Worm (Caenorhabditis elegans) whole organism, midembryonic: ENCODE measurements around the gene his-31.

Source experiments
- T22C8.4 ChIP-seq: fragments of 200-800 bp; sonication (Bioruptor generic); IDR thresholded peaks from 2 replicates; pipeline ENCODE4 v1.3.6; 2022; ENCODE audit warnings: missing genetic modification characterization, missing compliant biosample characterization
- cog-1 ChIP-seq: sonication (generic microtip); optimal IDR thresholded peaks from 2 replicates; lab custom pipeline; 2016; ENCODE audit warnings: missing genetic modification characterization, missing compliant biosample characterization
- flt-1 ChIP-seq: fragments of 200-800 bp; sonication (Bioruptor generic); IDR thresholded peaks from 2 replicates; pipeline ENCODE4 v1.3.6; 2022; ENCODE audit warnings: missing genetic modification characterization, missing compliant biosample characterization
- klf-2 ChIP-seq: fragments of 200-800 bp; sonication (Bioruptor generic); conservative IDR thresholded peaks from 2 replicates; pipeline ENCODE4 v1.3.6; 2022; ENCODE audit warnings: missing genetic modification reagents, missing genetic modification characterization, missing compliant biosample characterization
- med-1 ChIP-seq: sonication (generic microtip); optimal IDR thresholded peaks from 2 replicates; lab custom pipeline; 2017; ENCODE audit warnings: missing genetic modification characterization, mild to moderate bottlenecking, missing compliant biosample characterization, antibody characterized with exemption, missing genetic modification reagents; ENCODE audit not compliant: insufficient read depth
- ref-1 ChIP-seq: fragments of 200-800 bp; sonication (Bioruptor generic); conservative IDR thresholded peaks from 2 replicates; pipeline ENCODE4 v1.3.6; 2022; ENCODE audit warnings: missing genetic modification reagents, missing genetic modification characterization, missing compliant biosample characterization
- tab-1 ChIP-seq: fragments of 200-800 bp; sonication (Bioruptor generic); IDR thresholded peaks from 2 replicates; pipeline ENCODE4 v1.3.6; 2022; ENCODE audit warnings: missing genetic modification characterization, missing compliant biosample characterization
- ztf-23 ChIP-seq: fragments of 200-800 bp; sonication (Bioruptor generic); IDR thresholded peaks from 2 replicates; pipeline ENCODE4 v1.3.6; 2022; ENCODE audit warnings: missing genetic modification reagents, missing genetic modification characterization, missing compliant biosample characterization
- ztf-29 ChIP-seq: fragments of 200-800 bp; sonication (Bioruptor generic); IDR thresholded peaks from 2 replicates; pipeline ENCODE4 v1.3.6; 2022; ENCODE audit warnings: missing genetic modification reagents, missing genetic modification characterization, missing compliant biosample characterization

his-31 gene

DNA sequence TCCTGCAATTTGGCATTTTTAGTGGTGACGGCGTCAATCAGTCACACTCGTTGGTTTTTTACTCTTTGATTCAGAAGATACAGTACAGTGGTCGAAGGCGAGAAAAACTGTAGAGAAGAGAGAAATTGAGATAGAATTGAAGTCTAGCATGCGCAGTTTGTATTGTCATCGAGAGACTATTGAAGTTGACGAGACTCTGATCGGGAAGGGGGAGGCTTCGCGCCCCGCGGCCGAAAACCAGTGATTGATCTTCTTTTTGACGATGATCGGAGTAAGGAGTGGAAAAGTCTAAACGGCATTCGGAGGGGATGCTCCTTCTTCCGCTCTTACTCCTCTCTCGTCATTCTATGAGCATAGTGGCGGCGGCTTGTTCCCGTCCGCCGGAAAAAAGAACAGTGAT, 31.9 kb downstream of the his-31 start:
- TF ChIP-seq ztf-23 (GFP tag; lab: Robert Waterston, UW) (no peak), klf-2 (GFP tag; lab: Robert Waterston, UW) (no peak), ztf-29 (GFP tag; lab: Robert Waterston, UW) (no peak), tab-1 (GFP tag; lab: Robert Waterston, UW) (no peak), med-1 (no peak)

DNA sequence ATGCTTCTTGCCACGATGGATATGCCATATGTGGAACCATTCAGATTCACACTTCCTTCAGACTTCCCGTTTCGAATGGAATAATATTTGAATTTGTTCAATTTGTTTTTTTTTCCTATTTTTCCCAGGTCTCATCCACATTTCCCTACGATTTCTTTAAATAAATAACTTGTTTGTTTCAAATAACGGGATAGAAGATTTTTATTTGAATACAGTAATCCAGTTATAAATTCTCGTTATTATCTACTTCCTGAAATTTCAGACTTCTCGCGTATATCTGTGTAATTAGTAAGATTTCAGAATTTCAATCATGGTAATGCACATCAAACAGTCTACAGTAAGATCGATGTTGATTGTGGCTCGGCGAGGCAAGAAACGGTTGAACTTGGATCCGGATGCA, 33.3 kb downstream of the his-31 start, which contains the start of gene F35H10.5:
F35H10.5 (plus strand) TSS at position 301 of the 400 bp plus-strand sequence.
- no peak for TF ChIP-seq ztf-29 (GFP tag; lab: Robert Waterston, UW)

DNA sequence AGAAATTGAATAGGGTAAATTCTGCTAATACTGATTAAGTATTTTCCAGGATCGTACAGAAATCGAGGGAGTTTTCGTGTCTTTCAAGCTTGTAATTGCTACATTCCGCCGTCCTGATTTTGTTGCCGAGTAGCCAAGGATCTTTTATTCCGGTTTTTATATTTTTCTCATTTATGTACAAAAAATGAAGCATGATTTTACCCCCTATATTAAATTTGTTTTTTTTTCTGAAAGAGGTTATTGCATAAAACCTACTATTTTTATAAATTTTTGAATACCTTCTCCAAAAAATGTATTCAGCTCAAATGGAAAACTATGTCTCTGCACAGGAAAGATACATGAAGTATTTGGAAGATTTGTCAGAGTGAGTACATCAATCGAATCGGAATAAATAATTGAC, 34.1 kb downstream of the his-31 start, which contains the start of gene F35H10.6:
F35H10.6 (plus strand) TSS at position 301 of the 400 bp plus-strand sequence.
- no peak for TF ChIP-seq flt-1 (GFP tag; lab: Robert Waterston, UW)
- TF ChIP-seq cog-1 (tag; lab: Kevin White, UChicago): no peak
- no peak for TF ChIP-seq ztf-29 (GFP tag; lab: Robert Waterston, UW)
- no peak for TF ChIP-seq ref-1 (GFP tag; lab: Robert Waterston, UW)

DNA sequence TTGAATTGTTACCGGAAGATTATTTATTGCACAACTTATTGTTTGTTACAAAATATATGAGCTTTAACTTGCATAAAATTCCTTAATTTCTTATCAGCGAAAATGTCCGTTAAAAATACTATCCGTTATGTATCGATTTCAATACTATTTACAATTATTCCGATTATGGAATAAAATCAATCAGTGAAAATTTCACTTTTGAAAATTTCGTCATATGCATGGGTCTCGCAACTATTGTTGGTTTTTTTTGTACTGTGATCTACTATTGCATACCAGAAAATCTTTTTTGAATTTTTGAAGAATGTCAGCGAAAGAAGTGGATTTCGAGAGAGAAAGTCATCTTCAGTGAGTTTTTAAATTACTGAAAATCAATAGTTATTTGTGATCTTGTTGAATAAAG, 36.6 kb downstream of the his-31 start, which contains the start of gene nprl-3:
nprl-3 (plus strand) TSS at position 301 of the 400 bp plus-strand sequence.
- TF ChIP-seq flt-1 (GFP tag; lab: Robert Waterston, UW) (no peak), ref-1 (GFP tag; lab: Robert Waterston, UW) (no peak), ztf-23 (GFP tag; lab: Robert Waterston, UW) (no peak), ztf-29 (GFP tag; lab: Robert Waterston, UW) (no peak), cog-1 (tag; lab: Kevin White, UChicago) (no peak), klf-2 (GFP tag; lab: Robert Waterston, UW) (no peak), tab-1 (GFP tag; lab: Robert Waterston, UW) (no peak), med-1 (no peak), T22C8.4 (GFP tag; lab: Robert Waterston, UW) (no peak)

DNA sequence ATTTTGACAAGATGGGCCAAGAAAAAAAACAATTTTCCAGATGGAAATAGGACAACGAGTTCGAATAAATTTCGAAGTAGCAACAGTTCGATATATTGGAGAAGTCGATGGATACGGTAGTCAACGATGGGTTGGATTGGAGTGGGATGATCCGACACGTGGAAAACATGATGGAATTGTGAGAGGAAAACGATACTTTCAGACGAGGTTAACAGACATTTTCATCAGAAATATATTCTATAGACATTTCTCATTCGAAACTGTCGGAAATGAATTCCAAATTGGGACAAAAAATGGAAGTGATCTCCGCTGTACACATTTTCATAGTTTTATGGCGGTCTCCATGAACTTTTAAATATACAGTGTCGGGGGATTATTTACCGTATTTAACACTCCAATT, 39.1 kb downstream of the his-31 start, which contains the start of gene tbce-1:
tbce-1 (plus strand) TSS at position 41 of the 400 bp plus-strand sequence.
- no peak for TF ChIP-seq T22C8.4 (GFP tag; lab: Robert Waterston, UW)
- no peak for TF ChIP-seq flt-1 (GFP tag; lab: Robert Waterston, UW)
- TF ChIP-seq med-1: no peak
- TF ChIP-seq ztf-23 (GFP tag; lab: Robert Waterston, UW): no peak
- no peak for TF ChIP-seq tab-1 (GFP tag; lab: Robert Waterston, UW)
- no peak for TF ChIP-seq ref-1 (GFP tag; lab: Robert Waterston, UW)
- no peak for TF ChIP-seq ztf-29 (GFP tag; lab: Robert Waterston, UW)
- TF ChIP-seq cog-1 (tag; lab: Kevin White, UChicago): no peak
- TF ChIP-seq klf-2 (GFP tag; lab: Robert Waterston, UW): no peak

DNA sequence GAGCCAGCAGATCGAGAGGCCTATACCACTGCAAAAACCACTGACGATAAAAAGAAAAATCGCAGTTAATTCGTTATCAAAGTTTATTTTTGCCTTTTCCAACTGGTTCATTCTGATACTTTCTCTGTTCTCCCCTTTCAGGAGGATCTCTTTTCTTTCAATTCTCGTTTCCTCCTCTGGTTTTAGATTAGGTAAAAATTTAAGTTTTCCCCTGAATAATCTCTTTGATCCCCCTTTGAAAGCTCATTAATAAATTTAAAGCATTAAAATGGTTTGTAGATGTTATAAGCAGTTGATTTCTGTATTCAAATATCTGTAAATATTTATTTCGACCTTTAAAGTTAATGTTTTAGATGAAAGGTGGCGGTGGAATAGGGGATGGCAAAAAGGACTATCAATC, 42.6 kb downstream of the his-31 start, which contains the start of gene K07H8.2:
K07H8.2 (plus strand) TSS at position 301 of the 400 bp plus-strand sequence.
- TF ChIP-seq med-1 (no peak), ref-1 (GFP tag; lab: Robert Waterston, UW) (no peak), ztf-29 (GFP tag; lab: Robert Waterston, UW) (no peak), flt-1 (GFP tag; lab: Robert Waterston, UW) (no peak), cog-1 (tag; lab: Kevin White, UChicago) (no peak), T22C8.4 (GFP tag; lab: Robert Waterston, UW) (no peak), klf-2 (GFP tag; lab: Robert Waterston, UW) (no peak), ztf-23 (GFP tag; lab: Robert Waterston, UW) (no peak), tab-1 (GFP tag; lab: Robert Waterston, UW) (no peak)

DNA sequence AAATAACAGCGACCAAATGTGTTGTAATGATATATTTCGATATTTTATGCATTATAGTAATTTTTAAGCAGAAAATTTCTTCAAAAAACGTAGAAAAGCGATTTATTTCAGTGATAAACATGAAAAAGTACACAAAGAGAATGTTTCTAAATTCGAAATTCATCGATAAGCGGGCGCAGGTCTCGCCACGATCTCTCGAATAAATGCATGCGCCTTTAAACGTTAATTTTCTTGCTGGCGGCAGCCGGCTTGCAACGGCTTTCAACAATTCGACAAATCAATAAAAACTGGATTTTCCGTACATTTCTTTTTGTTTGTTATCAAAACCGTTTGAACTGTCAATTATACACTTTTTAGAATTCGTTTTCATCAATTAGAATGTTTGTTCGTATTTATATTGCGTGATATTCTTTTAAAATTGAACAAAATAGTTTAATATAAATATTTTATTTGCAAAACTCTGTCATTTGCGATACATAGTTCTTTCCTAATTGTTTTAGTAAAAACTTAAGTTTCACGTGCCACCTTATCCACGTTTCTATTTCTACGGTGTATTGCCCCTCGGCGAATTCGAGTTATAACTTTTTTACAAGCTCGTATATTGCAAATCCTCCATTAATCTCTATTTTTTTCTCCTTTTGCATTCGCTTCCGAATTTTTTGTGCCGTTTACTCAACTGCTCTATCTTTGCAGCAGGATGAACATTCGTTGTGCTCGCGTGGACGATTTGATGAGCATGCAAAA, 44.0 kb downstream of the his-31 start, which contains the start of gene daf-31:
daf-31 (plus strand) TSS at position 694 of the 744 bp plus-strand sequence.
- TF ChIP-seq flt-1 (GFP tag; lab: Robert Waterston, UW): no peak
- no peak for TF ChIP-seq ztf-23 (GFP tag; lab: Robert Waterston, UW)
- TF ChIP-seq klf-2 (GFP tag; lab: Robert Waterston, UW): no peak
- 0 out of 2 replicates have a peak, but pooled peaks have one; percentile 39 for TF ChIP-seq ztf-29 (GFP tag; lab: Robert Waterston, UW)
- no peak for TF ChIP-seq T22C8.4 (GFP tag; lab: Robert Waterston, UW)

DNA sequence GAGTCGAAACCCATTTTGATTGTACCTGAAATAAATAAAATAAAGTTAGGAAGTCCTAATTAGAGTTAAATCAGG, 44.4 kb downstream of the his-31 start, which contains the start of gene nucl-1:
nucl-1 (minus strand) TSS at position 26 of the 75 bp plus-strand sequence.
- TF ChIP-seq tab-1 (GFP tag; lab: Robert Waterston, UW) (no peak), flt-1 (GFP tag; lab: Robert Waterston, UW) (no peak), med-1 (no peak), ztf-29 (GFP tag; lab: Robert Waterston, UW) (no peak), cog-1 (tag; lab: Kevin White, UChicago) (no peak), klf-2 (GFP tag; lab: Robert Waterston, UW) (no peak), ref-1 (GFP tag; lab: Robert Waterston, UW) (no peak), T22C8.4 (GFP tag; lab: Robert Waterston, UW) (no peak), ztf-23 (GFP tag; lab: Robert Waterston, UW) (no peak)

DNA sequence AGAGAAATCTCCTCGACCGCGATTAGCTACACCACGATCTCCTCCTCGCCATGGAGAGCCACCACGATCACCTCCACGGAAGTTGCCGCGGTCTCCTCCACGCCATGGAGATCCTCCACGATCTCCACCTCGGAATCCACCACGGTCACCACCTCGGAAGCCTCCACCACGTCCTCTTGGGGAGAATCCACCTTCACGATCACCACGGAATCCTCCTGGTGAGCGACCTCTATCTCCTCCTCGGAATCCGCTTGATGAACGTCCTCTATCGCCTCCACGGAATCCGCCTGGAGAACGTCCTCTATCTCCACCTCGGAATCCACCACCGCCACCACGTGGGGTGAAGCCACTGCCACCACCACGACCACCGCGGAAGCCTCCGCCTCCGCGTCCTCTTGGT, 44.7 kb downstream of the his-31 start:
- no peak for TF ChIP-seq cog-1 (tag; lab: Kevin White, UChicago)
- no peak for TF ChIP-seq ztf-23 (GFP tag; lab: Robert Waterston, UW)
- TF ChIP-seq tab-1 (GFP tag; lab: Robert Waterston, UW): no peak
- TF ChIP-seq flt-1 (GFP tag; lab: Robert Waterston, UW): no peak
- TF ChIP-seq ref-1 (GFP tag; lab: Robert Waterston, UW): no peak
- TF ChIP-seq med-1: no peak
- no peak for TF ChIP-seq klf-2 (GFP tag; lab: Robert Waterston, UW)
- TF ChIP-seq T22C8.4 (GFP tag; lab: Robert Waterston, UW): no peak
- TF ChIP-seq ztf-29 (GFP tag; lab: Robert Waterston, UW): no peak

DNA sequence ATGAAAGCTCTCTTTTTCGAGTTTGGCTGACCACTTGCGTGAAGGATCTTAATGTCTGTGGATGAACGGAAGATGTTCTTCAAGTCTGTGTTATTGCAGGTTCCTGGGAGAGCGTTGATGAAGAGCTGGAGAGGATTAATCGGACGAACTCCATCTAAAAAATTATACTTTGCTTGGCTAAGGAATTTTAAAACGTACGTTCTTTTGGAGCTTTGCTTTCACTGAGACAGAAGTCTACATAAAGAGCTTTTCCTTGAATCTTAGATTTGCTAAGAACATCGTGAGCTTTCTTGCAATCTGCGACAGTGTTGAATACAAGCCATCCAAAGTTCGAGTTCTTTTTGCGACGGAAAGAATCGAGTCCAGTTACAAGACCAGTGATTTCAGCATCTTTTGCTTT, 46.5 kb downstream of the his-31 start:
- TF ChIP-seq ref-1 (GFP tag; lab: Robert Waterston, UW) (no peak), ztf-23 (GFP tag; lab: Robert Waterston, UW) (no peak), med-1 (no peak), tab-1 (GFP tag; lab: Robert Waterston, UW) (no peak), cog-1 (tag; lab: Kevin White, UChicago) (no peak), ztf-29 (GFP tag; lab: Robert Waterston, UW) (no peak), T22C8.4 (GFP tag; lab: Robert Waterston, UW) (no peak), klf-2 (GFP tag; lab: Robert Waterston, UW) (no peak), flt-1 (GFP tag; lab: Robert Waterston, UW) (no peak)
